Fruit fly (Drosophila melanogaster): ENCODE data around the gene Spg7.
A peak's percentile ranks its signal among the peaks of the same experiment; 100 is the strongest.

Gene Spg7

DNA sequence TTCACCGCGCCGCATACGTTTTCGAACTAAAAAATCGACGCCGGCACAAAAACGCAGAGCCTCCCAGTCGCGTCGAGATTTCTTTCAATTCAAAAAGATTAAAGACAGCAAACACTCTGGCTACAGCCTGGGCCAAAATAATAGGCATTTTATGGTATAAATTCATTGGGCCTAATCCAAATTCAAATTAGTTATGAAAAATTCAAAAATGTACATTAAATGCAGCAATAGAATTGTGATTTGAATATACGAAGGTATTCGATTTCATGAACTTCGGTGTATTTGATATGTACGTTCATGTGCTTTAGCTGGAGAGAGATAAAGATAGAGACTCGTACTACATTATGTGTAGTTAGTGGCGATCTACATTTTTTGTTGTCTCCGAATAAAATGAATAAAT, 46.0 kb upstream of the Spg7 start, which contains the start of gene Syx4 (continued):
- TF ChIP-seq CG16779 (GFP tag; IDR thresholded peaks at IDR 0.05) (peak; percentile 68), scrt (GFP tag; optimal IDR thresholded peaks at IDR 0.05) (peak; percentile 79), salm (tag; optimal IDR thresholded peaks at IDR 0.05) (peak; percentile 91), sc (optimal IDR thresholded peaks at IDR 0.05) (no peak), sc (GFP tag; optimal IDR thresholded peaks at IDR 0.05) (peak; percentile 35), NK7.1 (GFP tag; optimal IDR thresholded peaks at IDR 0.05) (peak; percentile 67), Xrp1 (GFP tag; IDR thresholded peaks at IDR 0.05) (peak; percentile 89), C15 (GFP tag; IDR thresholded peaks at IDR 0.05) (peak; percentile 79; the same call in 2 of the 3 replicates), CG14667 (GFP tag; IDR thresholded peaks at IDR 0.05) (peak; percentile 78), CG5953 (GFP tag; IDR thresholded peaks at IDR 0.05) (peak; percentile 92), Lim3 (GFP tag; IDR thresholded peaks at IDR 0.05) (peak; percentile 53; the same call in 1 of the 2 replicates), CG9932 (GFP tag; IDR thresholded peaks at IDR 0.05) (peak; percentile 86), Camta (GFP tag; optimal IDR thresholded peaks at IDR 0.05) (peak; percentile 84), p53 (GFP tag; optimal IDR thresholded peaks at IDR 0.05) (peak; percentile 62), oc (tag; optimal IDR thresholded peaks at IDR 0.05) (peak; percentile 91), Trl (optimal IDR thresholded peaks at IDR 0.05) (no peak), Trl (GFP tag; optimal IDR thresholded peaks at IDR 0.05) (peak; percentile 85), fu2 (GFP tag; optimal IDR thresholded peaks at IDR 0.05) (peak; percentile 87), tup (GFP tag; optimal IDR thresholded peaks at IDR 0.05) (peak; percentile 86), CG7556 (GFP tag; optimal IDR thresholded peaks at IDR 0.05) (peak; percentile 89), ap (GFP tag; IDR thresholded peaks at IDR 0.05) (peak; percentile 87), CG8281 (tag; optimal IDR thresholded peaks at IDR 0.05) (peak; percentile 71), CG7271 (tag; optimal IDR thresholded peaks at IDR 0.05) (no peak), HmgD (GFP tag; optimal IDR thresholded peaks at IDR 0.05) (peak; percentile 28), CG1233 (GFP tag; optimal IDR thresholded peaks at IDR 0.05) (peak; percentile 87), CG16813 (GFP tag; IDR thresholded peaks at IDR 0.05; ENCODE audit: partially characterized antibody) (no peak), CG11696 (GFP tag; IDR thresholded peaks at IDR 0.05) (peak; percentile 98), Dbx (GFP tag; IDR thresholded peaks at IDR 0.05) (peak; percentile 89), D (optimal IDR thresholded peaks at IDR 0.05) (no peak), D (GFP tag; optimal IDR thresholded peaks at IDR 0.05) (peak; percentile 77), knrl (GFP tag; IDR thresholded peaks at IDR 0.05; ENCODE audit: partially characterized antibody) (no peak), crc (GFP tag; optimal IDR thresholded peaks at IDR 0.05) (peak; percentile 87), ftz-f1 (GFP tag; optimal IDR thresholded peaks at IDR 0.05) (no peak), Ravus (GFP tag; IDR thresholded peaks at IDR 0.05) (peak; percentile 69), Gsc (GFP tag; IDR thresholded peaks at IDR 0.05) (peak; percentile 49; the same call in 1 of the 2 replicates), CG30403 (GFP tag; optimal IDR thresholded peaks at IDR 0.05) (peak; percentile 88), vfl (GFP tag; optimal IDR thresholded peaks at IDR 0.05) (peak; percentile 83), Kr (GFP tag; optimal IDR thresholded peaks at IDR 0.05) (no peak), CG10979 (tag; optimal IDR thresholded peaks at IDR 0.05) (peak; percentile 78), B-H2 (GFP tag; optimal IDR thresholded peaks at IDR 0.05) (peak; percentile 28), zen2 (GFP tag; IDR thresholded peaks at IDR 0.05; ENCODE audit: partially characterized antibody) (no peak), sd (tag; optimal IDR thresholded peaks at IDR 0.05) (peak; percentile 79), Stat92E (GFP tag; optimal IDR thresholded peaks at IDR 0.05) (no peak)

DNA sequence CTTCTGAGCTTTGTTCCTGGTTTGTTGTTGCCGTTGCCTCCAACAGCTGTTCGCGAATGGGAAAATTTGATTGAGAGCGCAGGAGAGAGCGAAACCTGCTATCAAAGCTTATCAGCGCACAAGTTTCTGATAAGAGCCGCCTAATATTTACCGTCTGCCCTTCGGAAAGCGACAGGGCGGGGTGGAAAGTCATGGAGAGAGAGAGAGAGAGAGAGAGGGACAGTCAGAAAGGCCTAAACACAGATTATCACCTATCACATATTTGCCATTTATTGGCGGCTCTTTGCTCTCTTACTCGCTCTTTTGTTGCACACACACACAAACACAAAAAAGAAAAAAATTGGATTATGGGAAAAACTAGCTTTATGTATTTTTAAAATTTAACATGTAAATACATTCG, 45.6 kb upstream of the Spg7 start:
- TF ChIP-seq Dip2 (GFP tag; IDR thresholded peaks at IDR 0.05) (no peak), Stat92E (GFP tag; optimal IDR thresholded peaks at IDR 0.05) (no peak), chinmo (GFP tag; IDR thresholded peaks at IDR 0.05; ENCODE audit: partially characterized antibody) (0 out of 4 replicates have a peak, but pooled peaks have one; percentile 51), Trl (optimal IDR thresholded peaks at IDR 0.05) (peak; percentile 49 to 85), Trl (GFP tag; optimal IDR thresholded peaks at IDR 0.05) (no peak), Dad (GFP tag; optimal IDR thresholded peaks at IDR 0.05) (no peak), lola (GFP tag; optimal IDR thresholded peaks at IDR 0.05) (no peak), Mad (GFP tag; optimal IDR thresholded peaks at IDR 0.05) (no peak), CG11560 (tag; IDR thresholded peaks at IDR 0.05) (no peak), cg (GFP tag; optimal IDR thresholded peaks at IDR 0.05) (peak; percentile 5), crol (GFP tag; IDR thresholded peaks at IDR 0.05) (peak; percentile 72), B-H1 (GFP tag; IDR thresholded peaks at IDR 0.05) (no peak), Nf-YB (GFP tag; optimal IDR thresholded peaks at IDR 0.05) (no peak), CG11695 (GFP tag; IDR thresholded peaks at IDR 0.05) (no peak)

All from whole organism, embryonic.